Fruit fly (Drosophila melanogaster): ENCODE results near the gene CG31156.
A peak's percentile ranks its signal among the peaks of the same experiment; 100 is the strongest.

Gene CG31156

dm6 chr3R:22587419-22587963, 26.0 kb downstream of the CG31156 start, which contains the start of gene Efa6 (continued):
- TF ChIP-seq CG10959 (GFP tag; IDR thresholded peaks at IDR 0.05) (no peak), Dad (GFP tag; optimal IDR thresholded peaks at IDR 0.05) (peak; percentile 14), D19A (tag; optimal IDR thresholded peaks at IDR 0.05) (peak; percentile 16), CG10565 (GFP tag; optimal IDR thresholded peaks at IDR 0.05) (no peak), sug (tag; optimal IDR thresholded peaks at IDR 0.05) (peak; percentile 99), BEAF-32 (GFP tag; optimal IDR thresholded peaks at IDR 0.05) (peak; percentile 96), ci (GFP tag; IDR thresholded peaks at IDR 0.05) (peak; percentile 36; the same call in 1 of the 3 replicates), maf-S (GFP tag; optimal IDR thresholded peaks at IDR 0.05) (peak; percentile 48), CG7928 (GFP tag; optimal IDR thresholded peaks at IDR 0.05) (peak; percentile 23), CG11093 (GFP tag; IDR thresholded peaks at IDR 0.05) (no peak), bowl (GFP tag; IDR thresholded peaks at IDR 0.05) (no peak), CG4854 (GFP tag; optimal IDR thresholded peaks at IDR 0.05) (peak; percentile 32), CG17829 (tag; optimal IDR thresholded peaks at IDR 0.05) (peak; percentile 67), gro (GFP tag; optimal IDR thresholded peaks at IDR 0.05) (peak; percentile 59), Lpt (GFP tag; optimal IDR thresholded peaks at IDR 0.05) (no peak), CG18262 (tag; optimal IDR thresholded peaks at IDR 0.05) (peak; percentile 51), Ssrp (tag; optimal IDR thresholded peaks at IDR 0.05) (no peak), chn (GFP tag; optimal IDR thresholded peaks at IDR 0.05) (peak; percentile 19), sna (GFP tag; IDR thresholded peaks at IDR 0.05; ENCODE audit: partially characterized antibody) (peak; percentile 98), CG17802 (tag; optimal IDR thresholded peaks at IDR 0.05) (no peak), dan (GFP tag; IDR thresholded peaks at IDR 0.05) (no peak), gsb-n (tag; optimal IDR thresholded peaks at IDR 0.05) (peak; percentile 51), CG12155 (GFP tag; optimal IDR thresholded peaks at IDR 0.05) (peak; percentile 63), Max (GFP tag; optimal IDR thresholded peaks at IDR 0.05) (peak; percentile 64), Myb (GFP tag; optimal IDR thresholded peaks at IDR 0.05) (peak; percentile 88), Taf1 (GFP tag; IDR thresholded peaks at IDR 0.05) (0 out of 2 replicates have a peak, but pooled peaks have one; percentile 14), CG34224 (GFP tag; IDR thresholded peaks at IDR 0.05; ENCODE audit: partially characterized antibody) (peak; percentile 91; the same call in 2 of the 3 replicates), CG2120 (GFP tag; optimal IDR thresholded peaks at IDR 0.05) (peak; percentile 73), cwo (GFP tag; optimal IDR thresholded peaks at IDR 0.05) (peak; percentile 4), knrl (GFP tag; IDR thresholded peaks at IDR 0.05; ENCODE audit: partially characterized antibody) (peak; percentile 97), cg (GFP tag; optimal IDR thresholded peaks at IDR 0.05) (peak; percentile 75), CG17359 (tag; optimal IDR thresholded peaks at IDR 0.05) (peak; percentile 24), Bdp1 (GFP tag; optimal IDR thresholded peaks at IDR 0.05) (no peak), lmd (GFP tag; IDR thresholded peaks at IDR 0.05) (peak; percentile 44), wdn (GFP tag; IDR thresholded peaks at IDR 0.05) (no peak), CG3847 (GFP tag; IDR thresholded peaks at IDR 0.05) (peak; percentile 79), Doc3 (GFP tag; IDR thresholded peaks at IDR 0.05; ENCODE audit: partially characterized antibody) (peak; percentile 98), stc (GFP tag; IDR thresholded peaks at IDR 0.05) (peak; percentile 25; the same call in 1 of the 2 replicates), danr (GFP tag; IDR thresholded peaks at IDR 0.05) (no peak), mirr (GFP tag; optimal IDR thresholded peaks at IDR 0.05) (peak; percentile 36), CG7786 (GFP tag; optimal IDR thresholded peaks at IDR 0.05) (no peak), CG18599 (GFP tag; optimal IDR thresholded peaks at IDR 0.05) (no peak), CG12299 (tag; optimal IDR thresholded peaks at IDR 0.05) (peak; percentile 75), E2f2 (GFP tag; IDR thresholded peaks at IDR 0.05) (peak; percentile 91), CG11247 (GFP tag; IDR thresholded peaks at IDR 0.05) (no peak), MTF-1 (GFP tag; optimal IDR thresholded peaks at IDR 0.05; ENCODE audit: borderline replicate concordance) (no peak), CG1647 (GFP tag; optimal IDR thresholded peaks at IDR 0.05) (peak; percentile 24), CG2129 (GFP tag; IDR thresholded peaks at IDR 0.05; ENCODE audit: partially characterized antibody) (peak; percentile 94), kni (GFP tag; optimal IDR thresholded peaks at IDR 0.05) (peak; percentile 5), CG7556 (GFP tag; optimal IDR thresholded peaks at IDR 0.05) (peak; percentile 21)
